Worm (Caenorhabditis elegans): ENCODE data around the gene spe-26.

The spe-26 gene

ce11 chrIV:10341618-10342360 lies 49.9 kb downstream of the spe-26 start (continued):
- no peak for TF ChIP-seq dve-1 (tag; optimal IDR thresholded peaks at IDR 0.05; ENCODE audit: insufficient read depth)
- TF ChIP-seq ceh-28 (tag; optimal IDR thresholded peaks at IDR 0.05), result no peak
- TF ChIP-seq R02D3.7 (tag; optimal IDR thresholded peaks at IDR 0.05), result no peak
- no peak for TF ChIP-seq madf-5 (GFP tag; IDR thresholded peaks at IDR 0.05)
- peak; percentile 55 for TF ChIP-seq rbr-2 (tag; optimal IDR thresholded peaks at IDR 0.05)
- TF ChIP-seq Y48G9A.11 (GFP tag; IDR thresholded peaks at IDR 0.05), result no peak
- no peak for TF ChIP-seq nhr-42 (GFP tag; IDR thresholded peaks at IDR 0.05)
- TF ChIP-seq set-16 (GFP tag; IDR thresholded peaks at IDR 0.05), result peak; percentile 48
- TF ChIP-seq nhr-102 (tag; optimal IDR thresholded peaks at IDR 0.05), result no peak
- no peak for TF ChIP-seq gei-8 (GFP tag; optimal IDR thresholded peaks at IDR 0.05)
- no peak for TF ChIP-seq mdt-29 (GFP tag; IDR thresholded peaks at IDR 0.05)
- TF ChIP-seq mep-1 (tag; optimal IDR thresholded peaks at IDR 0.05), result no peak
- no peak for TF ChIP-seq daf-16 (GFP tag; optimal IDR thresholded peaks at IDR 0.05)
- TF ChIP-seq daf-16 (tag; optimal IDR thresholded peaks at IDR 0.05), result no peak
- TF ChIP-seq duxl-1 (tag; optimal IDR thresholded peaks at IDR 0.05; ENCODE audit: poor library complexity), result no peak
- no peak for TF ChIP-seq lir-3 (tag; optimal IDR thresholded peaks at IDR 0.05)
- TF ChIP-seq ZK546.5 (tag; optimal IDR thresholded peaks at IDR 0.05), result no peak
- TF ChIP-seq tag-97 (GFP tag; IDR thresholded peaks at IDR 0.05), result no peak
- TF ChIP-seq nhr-28 (tag; optimal IDR thresholded peaks at IDR 0.05), result no peak
- TF ChIP-seq Y5F2A.4 (GFP tag; optimal IDR thresholded peaks at IDR 0.05), result no peak
- TF ChIP-seq zfp-2 (tag; optimal IDR thresholded peaks at IDR 0.05), result no peak
- peak; percentile 1 for TF ChIP-seq F37D6.2 (tag; optimal IDR thresholded peaks at IDR 0.05)
- TF ChIP-seq skn-1 (tag; optimal IDR thresholded peaks at IDR 0.05), result no peak
- TF ChIP-seq daf-19 (GFP tag; conservative IDR thresholded peaks at IDR 0.05), result no peak
- no peak for TF ChIP-seq nhr-111 (GFP tag; optimal IDR thresholded peaks at IDR 0.05)
- TF ChIP-seq T20F7.1 (GFP tag; optimal IDR thresholded peaks at IDR 0.05), result no peak
- no peak for TF ChIP-seq hif-1 (tag; optimal IDR thresholded peaks at IDR 0.05)
- peak; percentile 62; the same call in 1 of the 2 replicates for TF ChIP-seq ctbp-1 (GFP tag; IDR thresholded peaks at IDR 0.05)
- peak; percentile 33 for TF ChIP-seq hlh-30 (tag; optimal IDR thresholded peaks at IDR 0.05; ENCODE audit: insufficient read depth)
- TF ChIP-seq T26A8.4 (GFP tag; IDR thresholded peaks at IDR 0.05), result no peak
- no peak for TF ChIP-seq mxl-2 (GFP tag; conservative IDR thresholded peaks at IDR 0.05)
- TF ChIP-seq dmd-6 (GFP tag; IDR thresholded peaks at IDR 0.05), result no peak
- TF ChIP-seq egl-43 (GFP tag; IDR thresholded peaks at IDR 0.05), result 0 out of 2 replicates have a peak, but pooled peaks have one; percentile 17
- TF ChIP-seq nhr-237 (tag; optimal IDR thresholded peaks at IDR 0.05), result no peak
- peak; percentile 1 for TF ChIP-seq F10B5.3 (tag; optimal IDR thresholded peaks at IDR 0.05)
- TF ChIP-seq spr-1 (tag; optimal IDR thresholded peaks at IDR 0.05), result no peak
- no peak for TF ChIP-seq ceh-44 (GFP tag; IDR thresholded peaks at IDR 0.05)
- TF ChIP-seq lin-13 (GFP tag; optimal IDR thresholded peaks at IDR 0.05), result no peak
- TF ChIP-seq cey-2 (tag; optimal IDR thresholded peaks at IDR 0.05; ENCODE audit: borderline replicate concordance, insufficient read depth), result no peak
- no peak for TF ChIP-seq php-3 (GFP tag; IDR thresholded peaks at IDR 0.05)
- TF ChIP-seq madf-9 (GFP tag; conservative IDR thresholded peaks at IDR 0.05), result no peak
- no peak for TF ChIP-seq mes-2 (tag; optimal IDR thresholded peaks at IDR 0.05; ENCODE audit: poor library complexity, severe bottlenecking)
- TF ChIP-seq unc-39 (tag; optimal IDR thresholded peaks at IDR 0.05), result no peak
- TF ChIP-seq mxl-3 (GFP tag; optimal IDR thresholded peaks at IDR 0.05), result no peak
- TF ChIP-seq fkh-10 (GFP tag; optimal IDR thresholded peaks at IDR 0.05), result peak; percentile 35
- TF ChIP-seq daf-12 (tag; optimal IDR thresholded peaks at IDR 0.05), result no peak
- TF ChIP-seq nhr-25 (tag; optimal IDR thresholded peaks at IDR 0.05; ENCODE audit: borderline replicate concordance, insufficient read depth), result no peak
- no peak for TF ChIP-seq D1046.2 (GFP tag; IDR thresholded peaks at IDR 0.05)
- 0 out of 2 replicates have a peak, but pooled peaks have one; percentile 53 for TF ChIP-seq ceh-20 (GFP tag; IDR thresholded peaks at IDR 0.05)

Measured in whole organism, L4 larva.